Worm (Caenorhabditis elegans) whole organism, mixed stage, embryonic: ENCODE measurements around the gene lido-8.

ENCODE experiments used
- ceh-39 ChIP-seq: fragments of 150-350 bp; optimal IDR thresholded peaks from 2 replicates; lab custom pipeline; 2014; ENCODE audit warnings: missing biosample characterization, missing genetic modification characterization
- ceh-83 ChIP-seq: fragments of 200-800 bp; sonication (Bioruptor generic); optimal IDR thresholded peaks from 2 replicates; lab custom pipeline; 2018; ENCODE audit warnings: mild to moderate bottlenecking, missing genetic modification characterization, missing compliant biosample characterization
- flh-1 ChIP-seq: fragments of 200-800 bp; sonication (Bioruptor generic); optimal IDR thresholded peaks from 2 replicates; lab custom pipeline; 2018; ENCODE audit warnings: mild to moderate bottlenecking, missing genetic modification characterization, moderate library complexity, missing compliant biosample characterization
- lsy-2 ChIP-seq: fragments of 150-350 bp; optimal IDR thresholded peaks from 2 replicates; lab custom pipeline; 2014; ENCODE audit warnings: missing biosample characterization, missing genetic modification characterization
- mls-2 ChIP-seq: sonication (generic microtip); optimal IDR thresholded peaks from 2 replicates; lab custom pipeline; 2016; ENCODE audit warnings: mild to moderate bottlenecking, missing genetic modification characterization, moderate library complexity, missing compliant biosample characterization
- nhr-12 ChIP-seq: fragments of 150-350 bp; optimal IDR thresholded peaks from 2 replicates; lab custom pipeline; 2014; ENCODE audit warnings: missing biosample characterization, missing genetic modification characterization
- nhr-237 ChIP-seq: fragments of 150-350 bp; optimal IDR thresholded peaks from 2 replicates; lab custom pipeline; 2014; ENCODE audit warnings: missing biosample characterization, missing genetic modification characterization
- nhr-28 ChIP-seq: fragments of 150-350 bp; optimal IDR thresholded peaks from 2 replicates; lab custom pipeline; 2014; ENCODE audit warnings: missing biosample characterization, missing genetic modification characterization
- nhr-76 ChIP-seq: sonication (generic microtip); optimal IDR thresholded peaks from 2 replicates; lab custom pipeline; 2017; ENCODE audit warnings: missing biosample characterization, missing genetic modification characterization
- sem-2 ChIP-seq: fragments of 200-800 bp; sonication (Bioruptor generic); optimal IDR thresholded peaks from 2 replicates; lab custom pipeline; 2018; ENCODE audit warnings: mild to moderate bottlenecking, missing genetic modification characterization, missing compliant biosample characterization
- snpc-4 ChIP-seq: fragments of 150-350 bp; optimal IDR thresholded peaks from 2 replicates; lab custom pipeline; 2014; ENCODE audit warnings: missing biosample characterization, missing genetic modification characterization
- unc-39 ChIP-seq: fragments of 150-350 bp; optimal IDR thresholded peaks from 2 replicates; lab custom pipeline; 2014; ENCODE audit warnings: missing biosample characterization, missing genetic modification characterization
- ztf-11 ChIP-seq: fragments of 150-350 bp; optimal IDR thresholded peaks from 2 replicates; lab custom pipeline; 2014; ENCODE audit warnings: missing biosample characterization, missing genetic modification characterization

- no peak for TF ChIP-seq ztf-11 (tag; lab: Kevin White, UChicago)
- no peak for TF ChIP-seq nhr-76
- no peak for TF ChIP-seq nhr-12
- no peak for TF ChIP-seq nhr-28 (tag; lab: Kevin White, UChicago)
- TF ChIP-seq ceh-83 (GFP tag; lab: Kevin White, UChicago) = no peak
- no peak for TF ChIP-seq lsy-2
- TF ChIP-seq sem-2 (GFP tag; lab: Kevin White, UChicago) = no peak
- TF ChIP-seq snpc-4 (tag; lab: Kevin White, UChicago) = no peak
- no peak for TF ChIP-seq mls-2 (tag; lab: Kevin White, UChicago)
- no peak for TF ChIP-seq unc-39
- TF ChIP-seq flh-1 (GFP tag; lab: Kevin White, UChicago) = no peak
- TF ChIP-seq ceh-39 = no peak
- no peak for TF ChIP-seq nhr-237 (tag; lab: Kevin White, UChicago)
Observed at ce11 chrII:2967064-2967463, 29.8 kb upstream of the lido-8 start.
